Worm (Caenorhabditis elegans): ENCODE data around the gene Y50D7A.10.

ce11 chrIII:344322-344721 lies 29.1 kb downstream of the Y50D7A.10 start:
- TF ChIP-seq ztf-22 (GFP tag; optimal IDR thresholded peaks at IDR 0.05) = no peak
- TF ChIP-seq mel-28 (tag; optimal IDR thresholded peaks at IDR 0.05; ENCODE audit: borderline replicate concordance) = no peak
- no peak for TF ChIP-seq egl-18 (GFP tag; IDR thresholded peaks at IDR 0.05)
- TF ChIP-seq rec-8 (tag; optimal IDR thresholded peaks at IDR 0.05) = no peak
- no peak for TF ChIP-seq pha-4 (tag; optimal IDR thresholded peaks at IDR 0.05)
- peak; percentile 42 for TF ChIP-seq ama-1 (optimal IDR thresholded peaks at IDR 0.05)
- TF ChIP-seq ama-1 (GFP tag; optimal IDR thresholded peaks at IDR 0.05) = no peak
